Worm (Caenorhabditis elegans) whole organism, midembryonic: Measurements from ENCODE around the gene C08F11.1.

Source experiments
- T22C8.4 ChIP-seq: fragments of 200-800 bp; sonication (Bioruptor generic); IDR thresholded peaks from 2 replicates; pipeline ENCODE4 v1.3.6; 2022; ENCODE audit warnings: missing genetic modification characterization, missing compliant biosample characterization
- cog-1 ChIP-seq: sonication (generic microtip); optimal IDR thresholded peaks from 2 replicates; lab custom pipeline; 2016; ENCODE audit warnings: missing genetic modification characterization, missing compliant biosample characterization
- flt-1 ChIP-seq: fragments of 200-800 bp; sonication (Bioruptor generic); IDR thresholded peaks from 2 replicates; pipeline ENCODE4 v1.3.6; 2022; ENCODE audit warnings: missing genetic modification characterization, missing compliant biosample characterization
- klf-2 ChIP-seq: fragments of 200-800 bp; sonication (Bioruptor generic); conservative IDR thresholded peaks from 2 replicates; pipeline ENCODE4 v1.3.6; 2022; ENCODE audit warnings: missing genetic modification reagents, missing genetic modification characterization, missing compliant biosample characterization
- med-1 ChIP-seq: sonication (generic microtip); optimal IDR thresholded peaks from 2 replicates; lab custom pipeline; 2017; ENCODE audit warnings: missing genetic modification characterization, mild to moderate bottlenecking, missing compliant biosample characterization, antibody characterized with exemption, missing genetic modification reagents; ENCODE audit not compliant: insufficient read depth
- ref-1 ChIP-seq: fragments of 200-800 bp; sonication (Bioruptor generic); conservative IDR thresholded peaks from 2 replicates; pipeline ENCODE4 v1.3.6; 2022; ENCODE audit warnings: missing genetic modification reagents, missing genetic modification characterization, missing compliant biosample characterization
- tab-1 ChIP-seq: fragments of 200-800 bp; sonication (Bioruptor generic); IDR thresholded peaks from 2 replicates; pipeline ENCODE4 v1.3.6; 2022; ENCODE audit warnings: missing genetic modification characterization, missing compliant biosample characterization
- ztf-23 ChIP-seq: fragments of 200-800 bp; sonication (Bioruptor generic); IDR thresholded peaks from 2 replicates; pipeline ENCODE4 v1.3.6; 2022; ENCODE audit warnings: missing genetic modification reagents, missing genetic modification characterization, missing compliant biosample characterization
- ztf-29 ChIP-seq: fragments of 200-800 bp; sonication (Bioruptor generic); IDR thresholded peaks from 2 replicates; pipeline ENCODE4 v1.3.6; 2022; ENCODE audit warnings: missing genetic modification reagents, missing genetic modification characterization, missing compliant biosample characterization

C08F11.1 gene

ce11 chrIV:13665073-13665472 lies 41.4 kb downstream of the C08F11.1 start:
- no peak for TF ChIP-seq ztf-23 (GFP tag; lab: Robert Waterston, UW)
- TF ChIP-seq ref-1 (GFP tag; lab: Robert Waterston, UW): no peak

- TF ChIP-seq tab-1 (GFP tag; lab: Robert Waterston, UW): no peak
- TF ChIP-seq ztf-29: no peak
- TF ChIP-seq med-1 (GFP tag; lab: Kevin White, UChicago): no peak
- no peak for TF ChIP-seq ztf-23 (GFP tag; lab: Robert Waterston, UW)
- TF ChIP-seq T22C8.4 (GFP tag; lab: Robert Waterston, UW): no peak
- TF ChIP-seq flt-1 (GFP tag; lab: Robert Waterston, UW): no peak
- no peak for TF ChIP-seq ref-1 (GFP tag; lab: Robert Waterston, UW)
- TF ChIP-seq klf-2 (GFP tag; lab: Robert Waterston, UW): no peak
- no peak for TF ChIP-seq cog-1 (tag; lab: Kevin White, UChicago)
Observed at ce11 chrIV:13666849-13667430, 43.3 kb downstream of the C08F11.1 start, which contains the start of gene fbxa-215. Gene fbxa-215, minus strand, starts transcription at chrIV:13666909.

DNA sequence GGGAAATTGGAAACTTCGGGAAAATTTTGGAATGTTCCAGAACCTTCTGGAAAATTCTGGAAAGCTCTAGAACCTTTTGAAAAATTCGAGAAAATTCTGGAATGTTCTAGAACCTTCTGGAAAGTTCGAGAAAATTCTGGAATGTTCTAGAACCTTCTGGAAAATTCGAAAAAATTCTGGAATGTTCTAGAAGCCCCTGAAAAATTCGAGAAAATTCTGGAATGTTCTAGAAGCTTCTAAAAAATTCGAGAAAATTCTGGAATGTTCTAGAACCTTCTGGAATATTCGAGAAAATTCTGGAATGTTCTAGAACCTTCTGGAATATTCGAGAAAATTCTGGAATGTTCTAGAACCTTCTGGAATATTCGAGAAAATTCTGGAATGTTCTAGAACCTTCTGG lies 44.3 kb downstream of the C08F11.1 start:
- peak; percentile 79 for TF ChIP-seq flt-1 (GFP tag; lab: Robert Waterston, UW)

DNA sequence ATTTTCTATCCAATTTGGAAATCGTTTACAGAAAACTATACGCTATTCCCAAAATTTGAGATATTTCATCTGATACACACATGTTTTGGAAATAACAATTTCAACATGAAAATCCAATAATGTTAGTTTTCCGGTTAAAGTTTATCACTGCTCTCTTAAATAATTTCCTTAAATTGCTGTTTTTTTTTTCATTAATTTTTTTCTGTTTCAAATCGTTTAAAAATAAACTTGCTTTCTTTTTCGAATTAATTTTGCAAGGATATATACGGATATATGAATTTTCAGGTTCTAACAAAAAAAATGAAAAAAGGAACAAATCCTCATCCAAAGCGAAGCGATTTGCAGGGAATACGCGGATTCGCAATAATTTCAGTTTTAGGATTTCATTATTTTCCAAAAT lies 49.9 kb downstream of the C08F11.1 start, which contains the start of gene oac-48:
Gene oac-48 (plus strand): TSS at position 301 of the 400 bp plus-strand sequence.
- TF ChIP-seq ztf-23 (GFP tag; lab: Robert Waterston, UW): no peak
- TF ChIP-seq flt-1 (GFP tag; lab: Robert Waterston, UW): no peak
- TF ChIP-seq klf-2 (GFP tag; lab: Robert Waterston, UW): no peak
- no peak for TF ChIP-seq ztf-29
